Worm (Caenorhabditis elegans) whole organism, late embryonic: ENCODE results near the gene E04F6.10.

Experiments used
- F13H6.1 ChIP-seq: sonication (generic microtip); optimal IDR thresholded peaks from 2 replicates; lab custom pipeline; 2016; ENCODE audit warnings: missing genetic modification characterization, missing compliant biosample characterization
- T23F11.4 ChIP-seq: fragments of 200-800 bp; sonication (Bioruptor generic); optimal IDR thresholded peaks from 2 replicates; lab custom pipeline; 2018; ENCODE audit warnings: mild to moderate bottlenecking, missing genetic modification characterization, missing compliant biosample characterization
- Y22D7AL.16 ChIP-seq: sonication (generic microtip); optimal IDR thresholded peaks from 2 replicates; lab custom pipeline; 2016; ENCODE audit warnings: missing genetic modification characterization, missing compliant biosample characterization
- ahr-1 ChIP-seq: sonication (generic microtip); optimal IDR thresholded peaks from 2 replicates; lab custom pipeline; 2016; ENCODE audit warnings: missing genetic modification characterization, missing compliant biosample characterization
- ceh-14 ChIP-seq: sonication (generic microtip); optimal IDR thresholded peaks from 2 replicates; lab custom pipeline; 2016; ENCODE audit warnings: missing genotype, missing genetic modification characterization, missing compliant biosample characterization
- ceh-2 ChIP-seq: sonication (generic microtip); optimal IDR thresholded peaks from 2 replicates; lab custom pipeline; 2016; ENCODE audit warnings: missing genotype, missing genetic modification characterization, missing compliant biosample characterization
- ceh-22 ChIP-seq: sonication (generic microtip); optimal IDR thresholded peaks from 2 replicates; lab custom pipeline; 2017; ENCODE audit warnings: missing biosample characterization, missing genetic modification characterization
- ceh-24 ChIP-seq: sonication (generic microtip); optimal IDR thresholded peaks from 2 replicates; lab custom pipeline; 2016; ENCODE audit warnings: mild to moderate bottlenecking, missing genetic modification characterization, missing compliant biosample characterization
- ceh-31 ChIP-seq: sonication (generic microtip); optimal IDR thresholded peaks from 2 replicates; lab custom pipeline; 2016; ENCODE audit warnings: missing genetic modification characterization, missing compliant biosample characterization
- ceh-34 ChIP-seq: sonication (generic microtip); optimal IDR thresholded peaks from 2 replicates; lab custom pipeline; 2016; ENCODE audit warnings: mild to moderate bottlenecking, missing genetic modification characterization, missing compliant biosample characterization
- ceh-45 ChIP-seq: fragments of 200-800 bp; sonication (Bioruptor generic); IDR thresholded peaks from 2 replicates; pipeline ENCODE4 v1.3.6; 2022; ENCODE audit warnings: missing genetic modification reagents, missing genetic modification characterization, missing compliant biosample characterization
- ceh-48 ChIP-seq: sonication (generic microtip); optimal IDR thresholded peaks from 2 replicates; lab custom pipeline; 2016; ENCODE audit warnings: missing genetic modification characterization, inconsistent platforms, missing compliant biosample characterization
- ceh-6 ChIP-seq: fragments of 200-800 bp; sonication (Bioruptor generic); optimal IDR thresholded peaks from 2 replicates; lab custom pipeline; 2018; ENCODE audit warnings: mild to moderate bottlenecking, missing genetic modification characterization, missing compliant biosample characterization
- che-1 ChIP-seq: sonication (generic microtip); optimal IDR thresholded peaks from 2 replicates; lab custom pipeline; 2016; ENCODE audit warnings: mild to moderate bottlenecking, missing genetic modification characterization, missing compliant biosample characterization
- dmd-4 ChIP-seq: sonication (generic microtip); optimal IDR thresholded peaks from 2 replicates; lab custom pipeline; 2016; ENCODE audit warnings: borderline replicate concordance, missing genetic modification characterization, missing compliant biosample characterization
- dve-1 ChIP-seq: sonication (generic microtip); optimal IDR thresholded peaks from 2 replicates; lab custom pipeline; 2017; ENCODE audit warnings: antibody characterized with exemption, mild to moderate bottlenecking, missing genetic modification characterization, missing compliant biosample characterization
- elt-4 ChIP-seq: sonication (generic microtip); optimal IDR thresholded peaks from 2 replicates; lab custom pipeline; 2016; ENCODE audit warnings: missing genetic modification characterization, missing compliant biosample characterization
- eyg-1 ChIP-seq: sonication (generic microtip); optimal IDR thresholded peaks from 2 replicates; lab custom pipeline; 2016; ENCODE audit warnings: missing genotype, missing genetic modification characterization, missing compliant biosample characterization
- fkh-10 ChIP-seq: fragments of 150-350 bp; optimal IDR thresholded peaks from 2 replicates; lab custom pipeline; 2014; ENCODE audit warnings: missing biosample characterization, missing genetic modification reagents, missing genetic modification characterization
- gmeb-2 ChIP-seq: sonication (generic microtip); optimal IDR thresholded peaks from 2 replicates; lab custom pipeline; 2016; ENCODE audit warnings: missing genetic modification characterization, inconsistent platforms, missing compliant biosample characterization
- lim-6 ChIP-seq: sonication (generic microtip); optimal IDR thresholded peaks from 2 replicates; lab custom pipeline; 2016; ENCODE audit warnings: missing genetic modification characterization, missing compliant biosample characterization
- mec-3 ChIP-seq: sonication (generic microtip); optimal IDR thresholded peaks from 2 replicates; lab custom pipeline; 2016; ENCODE audit warnings: borderline replicate concordance, missing genetic modification characterization, missing compliant biosample characterization
- nfya-1 ChIP-seq: sonication (generic microtip); optimal IDR thresholded peaks from 2 replicates; lab custom pipeline; 2017; ENCODE audit warnings: missing genetic modification characterization, mild to moderate bottlenecking, missing compliant biosample characterization, antibody characterized with exemption, moderate library complexity
- nhr-11 ChIP-seq: fragments of 150-350 bp; optimal IDR thresholded peaks from 2 replicates; lab custom pipeline; 2014; ENCODE audit warnings: missing biosample characterization, missing genetic modification characterization
- nhr-232 ChIP-seq: sonication (generic microtip); optimal IDR thresholded peaks from 2 replicates; lab custom pipeline; 2016; ENCODE audit warnings: missing genetic modification characterization, missing compliant biosample characterization
- npax-4 ChIP-seq: sonication (generic microtip); optimal IDR thresholded peaks from 2 replicates; lab custom pipeline; 2016; ENCODE audit warnings: missing genetic modification characterization, missing compliant biosample characterization
- pat-9 ChIP-seq: fragments of 200-800 bp; sonication (Bioruptor generic); optimal IDR thresholded peaks from 2 replicates; lab custom pipeline; 2018; ENCODE audit warnings: mild to moderate bottlenecking, missing genetic modification characterization, moderate library complexity, missing compliant biosample characterization
- pqm-1 ChIP-seq: sonication (generic microtip); optimal IDR thresholded peaks from 2 replicates; lab custom pipeline; 2016; ENCODE audit warnings: missing genetic modification characterization, missing compliant biosample characterization
- pros-1 ChIP-seq: fragments of 150-350 bp; optimal IDR thresholded peaks from 2 replicates; lab custom pipeline; 2014; ENCODE audit warnings: missing biosample characterization, missing genetic modification reagents, missing genetic modification characterization
- ref-2 ChIP-seq: sonication (generic microtip); optimal IDR thresholded peaks from 2 replicates; lab custom pipeline; 2016; ENCODE audit warnings: missing genetic modification characterization, missing compliant biosample characterization
- rnt-1 ChIP-seq: sonication (generic microtip); optimal IDR thresholded peaks from 2 replicates; lab custom pipeline; 2016; ENCODE audit warnings: missing genetic modification characterization, missing compliant biosample characterization
- sox-2 ChIP-seq: fragments of 200-800 bp; sonication (Bioruptor generic); IDR thresholded peaks from 2 replicates; pipeline ENCODE4 v1.3.6; 2022; ENCODE audit warnings: missing genetic modification reagents, missing genetic modification characterization, missing compliant biosample characterization
- tbx-7 ChIP-seq: sonication (generic microtip); optimal IDR thresholded peaks from 2 replicates; lab custom pipeline; 2016; ENCODE audit warnings: missing genotype, missing genetic modification characterization, missing compliant biosample characterization
- ttx-3 ChIP-seq: sonication (generic microtip); optimal IDR thresholded peaks from 2 replicates; lab custom pipeline; 2016; ENCODE audit warnings: missing genetic modification reagents, missing genetic modification characterization, missing compliant biosample characterization
- unc-3 ChIP-seq, 2 experiments: fragments of 200-800 bp in 1 of 2; sonication (Bioruptor generic) in 1 of 2; sonication (generic microtip) in 1 of 2; conservative IDR thresholded peaks in 1 of 2; optimal IDR thresholded peaks in 1 of 2; 2 replicates each; pipeline versions ENCODE4 v1.3.6 to Lab custom; 2016 to 2022; ENCODE audit warnings: missing compliant biosample characterization in 2 of 2, missing genetic modification characterization in 2 of 2, missing genetic modification reagents in 1 of 2
- unc-86 ChIP-seq: sonication (generic microtip); optimal IDR thresholded peaks from 2 replicates; lab custom pipeline; 2016; ENCODE audit warnings: missing genetic modification characterization, missing compliant biosample characterization
- zip-5 ChIP-seq: sonication (generic microtip); optimal IDR thresholded peaks from 2 replicates; lab custom pipeline; 2016; ENCODE audit warnings: missing genetic modification characterization, missing compliant biosample characterization
- ztf-16 ChIP-seq: sonication (generic microtip); optimal IDR thresholded peaks from 2 replicates; lab custom pipeline; 2017; ENCODE audit warnings: missing genetic modification characterization, missing compliant biosample characterization

Gene E04F6.10

ce11 chrII:7207649-7208048 lies 9.3 kb downstream of the E04F6.10 start:
- TF ChIP-seq lim-6 (no peak), ceh-31 (tag; lab: Kevin White, UChicago) (no peak), pros-1 (no peak), unc-86 (tag; lab: Kevin White, UChicago) (no peak), npax-4 (tag; lab: Kevin White, UChicago) (no peak), tbx-7 (no peak), ceh-14 (tag; lab: Kevin White, UChicago) (no peak), nhr-11 (tag; lab: Kevin White, UChicago) (no peak), unc-3 (GFP tag; conservative IDR thresholded peaks at IDR 0.05; lab: Robert Waterston, UW) (no peak), unc-3 (tag; optimal IDR thresholded peaks at IDR 0.05; lab: Kevin White, UChicago) (no peak), zip-5 (tag; lab: Kevin White, UChicago) (no peak), Y22D7AL.16 (tag; lab: Kevin White, UChicago) (no peak), eyg-1 (tag; lab: Kevin White, UChicago) (no peak), ceh-45 (no peak), pat-9 (tag; lab: Kevin White, UChicago) (no peak), che-1 (no peak), ref-2 (tag; lab: Kevin White, UChicago) (no peak)

ce11 chrII:7205388-7205787 lies 11.6 kb downstream of the E04F6.10 start, which contains the start of gene srd-59:
Gene srd-59 (plus strand): TSS chrII:7205688.
- no peak for TF ChIP-seq pqm-1 (tag; lab: Kevin White, UChicago)
- TF ChIP-seq T23F11.4 (GFP tag; lab: Kevin White, UChicago), result no peak
- no peak for TF ChIP-seq nfya-1
- TF ChIP-seq ceh-22 (tag; lab: Kevin White, UChicago), result no peak
- TF ChIP-seq gmeb-2 (tag; lab: Kevin White, UChicago), result no peak
- TF ChIP-seq dmd-4 (tag; lab: Kevin White, UChicago), result no peak
- TF ChIP-seq ceh-2, result no peak
- TF ChIP-seq sox-2 (GFP tag; lab: Robert Waterston, UW), result no peak
- no peak for TF ChIP-seq ztf-16 (tag; lab: Kevin White, UChicago)
- TF ChIP-seq F13H6.1, result no peak
- no peak for TF ChIP-seq ceh-45
- TF ChIP-seq elt-4 (tag; lab: Kevin White, UChicago), result no peak
- TF ChIP-seq rnt-1 (tag; lab: Kevin White, UChicago), result no peak
- TF ChIP-seq ceh-6, result no peak
- TF ChIP-seq ceh-34 (tag; lab: Kevin White, UChicago), result no peak
- no peak for TF ChIP-seq ceh-48 (tag; lab: Kevin White, UChicago)
- TF ChIP-seq ceh-24 (tag; lab: Kevin White, UChicago), result no peak

ce11 chrII:7204951-7205350 lies 12.0 kb downstream of the E04F6.10 start, which contains the start of gene srd-58:
Gene srd-58 (minus strand): TSS chrII:7205051.
- TF ChIP-seq ceh-48 (tag; lab: Kevin White, UChicago), result no peak
- no peak for TF ChIP-seq ceh-2
- TF ChIP-seq unc-86 (tag; lab: Kevin White, UChicago), result no peak
- no peak for TF ChIP-seq ceh-14 (tag; lab: Kevin White, UChicago)
- no peak for TF ChIP-seq tbx-7
- TF ChIP-seq ahr-1 (tag; lab: Kevin White, UChicago), result no peak
- TF ChIP-seq elt-4 (tag; lab: Kevin White, UChicago), result no peak
- no peak for TF ChIP-seq fkh-10 (GFP tag; lab: Kevin White, UChicago)
- TF ChIP-seq rnt-1 (tag; lab: Kevin White, UChicago), result no peak
- TF ChIP-seq mec-3 (tag; lab: Kevin White, UChicago), result no peak
- no peak for TF ChIP-seq ceh-24 (tag; lab: Kevin White, UChicago)
- TF ChIP-seq nhr-232 (tag; lab: Kevin White, UChicago), result no peak
- TF ChIP-seq T23F11.4 (GFP tag; lab: Kevin White, UChicago), result no peak
- no peak for TF ChIP-seq ttx-3
- TF ChIP-seq dve-1 (tag; lab: Kevin White, UChicago), result no peak
- TF ChIP-seq sox-2 (GFP tag; lab: Robert Waterston, UW), result no peak
